Worm (Caenorhabditis elegans): ENCODE data around the gene srh-177.

The srh-177 gene

ce11 chrV:20409016-20409415, 40.0 kb upstream of the srh-177 start:
- no peak for TF ChIP-seq unc-42 (tag; optimal IDR thresholded peaks at IDR 0.05)
- no peak for TF ChIP-seq nhr-11 (tag; optimal IDR thresholded peaks at IDR 0.05)
- no peak for TF ChIP-seq ceh-30 (tag; optimal IDR thresholded peaks at IDR 0.05)
- TF ChIP-seq ceh-19 (GFP tag; optimal IDR thresholded peaks at IDR 0.05), result no peak
- TF ChIP-seq sdc-2 (tag; optimal IDR thresholded peaks at IDR 0.05), result no peak
- TF ChIP-seq T23F11.4 (GFP tag; optimal IDR thresholded peaks at IDR 0.05), result no peak
- no peak for TF ChIP-seq ceh-9 (tag; optimal IDR thresholded peaks at IDR 0.05)
- no peak for TF ChIP-seq lim-6 (tag; optimal IDR thresholded peaks at IDR 0.05)
- TF ChIP-seq ztf-16 (tag; optimal IDR thresholded peaks at IDR 0.05), result no peak
- TF ChIP-seq ceh-2 (tag; optimal IDR thresholded peaks at IDR 0.05), result no peak
- TF ChIP-seq pha-2 (tag; optimal IDR thresholded peaks at IDR 0.05), result no peak
- TF ChIP-seq pat-9 (tag; optimal IDR thresholded peaks at IDR 0.05), result no peak
- TF ChIP-seq pax-1 (tag; optimal IDR thresholded peaks at IDR 0.05), result no peak
- TF ChIP-seq rnt-1 (tag; optimal IDR thresholded peaks at IDR 0.05), result no peak
- no peak for TF ChIP-seq ceh-18 (tag; optimal IDR thresholded peaks at IDR 0.05)

DNA sequence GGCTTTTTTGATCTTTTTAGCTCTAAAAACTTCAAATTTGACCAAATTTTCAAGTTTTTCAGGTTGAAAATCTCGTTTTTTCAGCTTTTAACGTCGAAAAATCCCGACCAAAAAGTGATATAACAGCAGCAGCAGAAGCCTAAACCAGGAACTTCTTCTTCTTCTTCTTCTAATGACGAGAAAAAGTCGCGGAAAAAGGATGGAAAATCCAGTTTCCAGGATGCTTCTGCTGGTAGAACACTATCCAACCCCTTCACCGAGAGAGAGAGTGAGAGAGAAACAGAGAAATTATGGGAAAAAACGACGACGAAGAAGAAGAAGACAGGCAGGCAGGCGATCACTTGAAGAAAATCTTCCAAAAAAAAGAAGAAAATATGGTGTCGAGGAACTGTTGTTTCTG, 37.8 kb upstream of the srh-177 start:
- TF ChIP-seq syd-9 (tag; optimal IDR thresholded peaks at IDR 0.05) (no peak), pat-9 (tag; optimal IDR thresholded peaks at IDR 0.05) (no peak), hlh-30 (tag; optimal IDR thresholded peaks at IDR 0.05; ENCODE audit: insufficient read depth) (no peak), eyg-1 (tag; optimal IDR thresholded peaks at IDR 0.05) (no peak), F13H6.1 (tag; optimal IDR thresholded peaks at IDR 0.05) (no peak), ceh-14 (tag; optimal IDR thresholded peaks at IDR 0.05) (no peak), ahr-1 (tag; optimal IDR thresholded peaks at IDR 0.05) (no peak), hlh-8 (tag; optimal IDR thresholded peaks at IDR 0.05) (no peak)

ce11 chrV:20402842-20403241, 33.8 kb upstream of the srh-177 start:
- TF ChIP-seq unc-55 (GFP tag; optimal IDR thresholded peaks at IDR 0.05) (no peak), elt-4 (tag; optimal IDR thresholded peaks at IDR 0.05) (no peak), pax-1 (tag; optimal IDR thresholded peaks at IDR 0.05) (no peak), pha-4 (tag; optimal IDR thresholded peaks at IDR 0.05) (no peak), T23F11.4 (GFP tag; optimal IDR thresholded peaks at IDR 0.05) (no peak), hlh-30 (tag; optimal IDR thresholded peaks at IDR 0.05; ENCODE audit: insufficient read depth) (no peak), hlh-13 (GFP tag; optimal IDR thresholded peaks at IDR 0.05) (no peak), K09A11.1 (tag; optimal IDR thresholded peaks at IDR 0.05; ENCODE audit: insufficient read depth) (no peak), che-1 (tag; optimal IDR thresholded peaks at IDR 0.05) (no peak), ceh-22 (tag; optimal IDR thresholded peaks at IDR 0.05) (no peak), fax-1 (tag; optimal IDR thresholded peaks at IDR 0.05) (no peak), fkh-10 (GFP tag; optimal IDR thresholded peaks at IDR 0.05) (no peak), sox-2 (GFP tag; IDR thresholded peaks at IDR 0.05) (no peak), lin-11 (tag; optimal IDR thresholded peaks at IDR 0.05) (no peak), nhr-232 (tag; optimal IDR thresholded peaks at IDR 0.05) (no peak), pat-9 (tag; optimal IDR thresholded peaks at IDR 0.05) (no peak), nfya-1 (tag; optimal IDR thresholded peaks at IDR 0.05) (no peak)

ce11 chrV:20399532-20400068, 30.5 kb upstream of the srh-177 start:
- no peak for TF ChIP-seq ref-2 (tag; optimal IDR thresholded peaks at IDR 0.05)
- no peak for TF ChIP-seq tbx-7 (tag; optimal IDR thresholded peaks at IDR 0.05)
- no peak for TF ChIP-seq dmd-4 (tag; optimal IDR thresholded peaks at IDR 0.05; ENCODE audit: borderline replicate concordance)
- TF ChIP-seq lin-11 (tag; optimal IDR thresholded peaks at IDR 0.05), result no peak
- no peak for TF ChIP-seq pha-2 (tag; optimal IDR thresholded peaks at IDR 0.05)
- no peak for TF ChIP-seq ceh-19 (GFP tag; optimal IDR thresholded peaks at IDR 0.05)
- TF ChIP-seq ceh-9 (tag; optimal IDR thresholded peaks at IDR 0.05), result no peak
- TF ChIP-seq pros-1 (tag; optimal IDR thresholded peaks at IDR 0.05), result no peak
- no peak for TF ChIP-seq syd-9 (tag; optimal IDR thresholded peaks at IDR 0.05)
- no peak for TF ChIP-seq ceh-31 (tag; optimal IDR thresholded peaks at IDR 0.05)
- no peak for TF ChIP-seq ceh-30 (tag; optimal IDR thresholded peaks at IDR 0.05)
- TF ChIP-seq hlh-6 (tag; optimal IDR thresholded peaks at IDR 0.05), result no peak
- TF ChIP-seq unc-86 (tag; optimal IDR thresholded peaks at IDR 0.05), result no peak
